Worm (Caenorhabditis elegans): ENCODE data around the gene gana-1.

DNA sequence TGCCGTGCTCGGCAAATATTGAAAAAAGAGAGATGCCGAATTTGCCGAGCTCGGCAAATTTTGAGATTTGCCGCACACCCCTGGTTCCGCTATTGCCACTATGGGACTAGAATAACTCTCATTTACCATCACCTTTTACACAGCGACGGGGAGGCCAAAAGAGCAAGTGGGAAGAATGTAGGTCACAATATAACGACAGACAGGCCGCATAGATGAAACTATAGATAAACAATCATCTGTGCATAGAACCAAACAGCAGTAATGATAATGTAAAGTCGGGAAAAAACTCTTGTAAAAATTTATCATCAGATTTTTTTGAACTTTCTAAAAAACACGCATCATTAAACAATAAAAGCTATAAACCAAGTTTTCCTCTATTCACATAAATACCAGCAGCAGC lies 18.6 kb upstream of the gana-1 start, which contains the start of gene kmo-2:
- TF ChIP-seq hmg-1.2 (GFP tag; IDR thresholded peaks at IDR 0.05), result no peak
- no peak for TF ChIP-seq unc-62 (GFP tag; optimal IDR thresholded peaks at IDR 0.05)
- TF ChIP-seq him-1 (tag; optimal IDR thresholded peaks at IDR 0.05), result no peak
- no peak for TF ChIP-seq cebp-1 (GFP tag; IDR thresholded peaks at IDR 0.05)
- TF ChIP-seq cebp-1 (tag; optimal IDR thresholded peaks at IDR 0.05), result no peak
- no peak for TF ChIP-seq dpl-1 (GFP tag; optimal IDR thresholded peaks at IDR 0.05)
- no peak for TF ChIP-seq nhr-90 (tag; optimal IDR thresholded peaks at IDR 0.05)
- no peak for TF ChIP-seq zim-3 (tag; optimal IDR thresholded peaks at IDR 0.05)
- no peak for TF ChIP-seq nhr-120 (GFP tag; IDR thresholded peaks at IDR 0.05)
- no peak for TF ChIP-seq aptf-2 (GFP tag; conservative IDR thresholded peaks at IDR 0.05)

Measured in whole organism, young adult.